Worm (Caenorhabditis elegans) whole organism, L4/young adult: Measurements from ENCODE around the gene mrpl-44.

Source experiments
- W03F9.2 ChIP-seq: fragments of 150-350 bp; optimal IDR thresholded peaks from 2 replicates; lab custom pipeline; 2014; ENCODE audit warnings: missing biosample characterization, missing genetic modification characterization
- dao-5 ChIP-seq: sonication (generic microtip); optimal IDR thresholded peaks from 2 replicates; lab custom pipeline; 2016; ENCODE audit warnings: missing genotype, missing genetic modification characterization, moderate library complexity, missing compliant biosample characterization
- him-1 ChIP-seq: sonication (generic microtip); optimal IDR thresholded peaks from 2 replicates; lab custom pipeline; 2016; ENCODE audit warnings: missing genotype, missing genetic modification reagents, missing genetic modification characterization, missing compliant biosample characterization

mrpl-44 gene

DNA sequence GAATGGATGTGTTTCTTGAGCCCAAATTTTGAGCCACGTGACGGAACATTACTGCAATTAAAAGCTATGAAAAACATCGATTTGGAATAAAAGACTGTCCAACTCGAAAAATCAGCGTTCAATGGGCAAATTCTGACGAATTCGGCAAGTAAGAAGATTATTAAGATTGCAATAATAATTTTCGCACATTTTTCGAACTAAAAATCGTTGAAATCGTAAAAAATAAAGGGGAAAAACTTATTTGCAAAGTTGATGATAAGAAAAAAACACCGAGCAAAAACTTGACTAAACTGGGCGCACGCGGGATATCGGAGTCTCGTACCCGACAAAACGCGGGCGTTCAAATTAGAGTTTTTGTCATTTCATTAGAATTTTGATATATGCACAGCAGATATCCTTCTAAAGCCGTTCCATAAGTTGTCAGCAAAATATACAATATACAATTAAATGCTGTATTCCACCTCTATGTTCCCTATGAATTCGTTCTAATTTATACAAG is at the start of gene mrpl-44, which contains the start of gene mccc-2:
Gene mrpl-44, minus strand, starts transcription at position 51 of the 499 bp plus-strand sequence.
Gene mccc-2, minus strand, starts transcription at position 51 of the 499 bp plus-strand sequence.
- TF ChIP-seq dao-5 (no peak), W03F9.2 (no peak), him-1 (tag; lab: Kevin White, UChicago) (no peak)

DNA sequence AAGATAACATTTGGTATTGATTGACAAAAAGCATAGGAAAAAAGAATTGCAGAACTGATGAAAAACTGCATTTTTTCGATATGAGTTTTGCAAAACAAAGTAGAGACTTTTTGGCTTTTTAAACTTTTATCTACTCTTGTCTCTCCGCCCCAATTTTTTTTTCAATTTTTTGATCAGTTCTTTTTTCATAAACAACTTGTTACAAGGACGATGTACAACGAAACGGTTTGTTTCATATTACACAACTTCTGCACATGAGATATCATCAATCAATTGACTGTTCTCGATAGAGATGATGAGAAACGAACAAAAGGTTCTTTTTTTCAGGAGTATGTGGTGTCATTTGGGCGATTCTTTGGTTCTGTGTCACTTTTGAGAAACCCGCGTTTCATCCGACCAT is 49.4 kb upstream of the mrpl-44 start, which contains the start of gene ZK512.7:
Gene ZK512.7, minus strand, starts transcription at position 101 of the 400 bp plus-strand sequence.
- TF ChIP-seq dao-5: no peak
- TF ChIP-seq him-1 (tag; lab: Kevin White, UChicago): no peak
- TF ChIP-seq W03F9.2: no peak

DNA sequence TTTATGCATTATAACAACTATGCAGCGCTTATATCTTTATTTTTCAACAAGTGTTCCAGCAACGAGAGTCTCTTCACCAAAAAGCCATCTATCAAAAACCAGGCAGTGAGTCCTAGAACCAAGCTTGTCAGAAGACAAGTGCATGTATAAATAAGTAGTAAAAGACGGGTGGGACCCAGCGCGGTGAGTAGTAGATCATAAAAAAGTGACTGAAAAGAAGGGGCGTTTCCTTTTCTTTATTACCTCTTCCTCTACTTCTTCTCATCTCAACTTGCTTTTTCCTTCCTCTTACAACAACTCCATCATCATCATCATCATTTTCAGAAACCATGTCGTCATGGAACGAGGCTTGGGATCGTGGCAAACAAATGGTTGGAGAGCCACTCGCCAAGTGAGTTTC is 47.4 kb upstream of the mrpl-44 start, which contains the start of gene eat-4:
Gene eat-4, plus strand, starts transcription at position 301 of the 400 bp plus-strand sequence.
- no peak for TF ChIP-seq dao-5
- no peak for TF ChIP-seq him-1 (tag; lab: Kevin White, UChicago)
- TF ChIP-seq W03F9.2: no peak

DNA sequence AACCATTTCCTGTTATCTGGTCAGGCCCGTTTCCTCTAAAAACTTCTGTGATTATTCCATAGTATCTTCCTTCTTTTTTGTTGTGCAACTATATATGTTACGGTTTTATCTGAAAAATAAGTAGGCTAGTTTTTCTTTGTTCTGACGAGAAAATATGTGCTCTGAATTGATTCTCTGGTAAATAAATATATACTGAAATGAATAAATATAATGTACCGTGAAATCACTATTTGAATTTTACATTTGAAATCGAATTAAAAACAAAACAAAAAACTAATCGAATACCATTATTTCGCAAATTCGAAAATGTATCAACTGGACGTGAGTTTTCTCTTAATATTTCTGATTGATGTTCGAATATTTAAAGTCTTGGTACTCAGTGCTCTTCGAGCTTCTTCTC is 41.4 kb upstream of the mrpl-44 start, which contains the start of gene ZK512.10:
Gene ZK512.10, plus strand, starts transcription at position 301 of the 400 bp plus-strand sequence.
- TF ChIP-seq W03F9.2 (no peak), dao-5 (no peak), him-1 (tag; lab: Kevin White, UChicago) (no peak)

DNA sequence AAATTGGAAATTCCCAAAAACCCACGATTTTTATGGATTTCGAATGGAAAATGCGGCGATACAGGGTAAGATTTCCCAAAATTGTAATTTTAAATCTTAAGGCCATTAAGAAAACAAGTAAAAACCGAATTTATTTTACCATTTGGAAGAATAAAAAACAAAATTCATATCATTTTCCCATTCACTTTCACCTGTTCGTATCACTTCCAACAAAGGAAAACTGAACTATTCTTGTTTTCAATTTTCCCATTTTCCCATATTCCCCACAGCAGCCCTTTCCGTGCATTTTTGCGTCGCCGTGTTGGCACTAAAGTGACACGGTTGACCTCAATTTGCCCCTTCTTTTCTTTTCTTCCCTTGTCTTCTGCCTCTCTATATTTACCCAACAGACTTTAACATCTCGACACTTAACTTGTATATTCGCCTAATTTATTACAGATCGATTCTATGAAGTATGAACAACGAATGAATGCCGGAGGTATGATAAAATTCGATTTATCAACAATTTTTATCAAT is 36.7 kb upstream of the mrpl-44 start, which contains the start of gene sec-16A.1:
Gene sec-16A.1, plus strand, starts transcription at position 51 of the 516 bp plus-strand sequence.
- TF ChIP-seq W03F9.2 (no peak), dao-5 (no peak), him-1 (tag; lab: Kevin White, UChicago) (no peak)

DNA sequence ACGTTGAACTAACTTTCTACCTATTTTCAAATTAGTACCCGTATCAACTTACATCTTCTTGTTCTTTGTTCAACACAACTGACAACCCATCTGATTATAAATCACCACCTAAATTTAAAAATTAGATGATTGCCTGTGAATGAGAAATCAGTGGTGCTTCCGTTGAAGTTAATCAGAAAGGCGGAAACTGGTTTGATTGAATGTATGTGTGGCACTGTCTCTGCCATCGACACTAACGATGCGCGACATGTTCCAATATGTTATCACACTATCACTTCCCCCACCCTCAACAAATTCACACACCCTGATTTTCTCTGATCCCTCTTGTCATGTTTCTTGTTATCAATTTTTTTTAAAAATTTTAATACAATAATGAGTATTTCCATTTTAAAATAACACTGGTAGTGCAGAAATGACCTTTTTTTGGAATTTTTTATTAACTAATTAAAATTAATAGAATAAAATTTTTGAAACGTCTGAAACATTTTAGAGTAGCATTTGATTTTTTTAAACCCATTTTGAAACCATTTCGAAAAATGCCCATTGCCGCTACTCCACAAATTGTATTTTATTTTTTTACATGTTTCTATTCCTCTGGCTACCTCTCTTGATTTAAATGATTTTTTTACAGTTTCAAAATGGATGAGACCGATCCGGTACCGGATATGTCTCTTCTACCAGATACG is 29.9 kb upstream of the mrpl-44 start, which contains the start of gene ced-11:
Gene ced-11, plus strand, starts transcription at position 636 of the 686 bp plus-strand sequence.
- TF ChIP-seq dao-5 (no peak), him-1 (tag; lab: Kevin White, UChicago) (no peak), W03F9.2 (no peak)

DNA sequence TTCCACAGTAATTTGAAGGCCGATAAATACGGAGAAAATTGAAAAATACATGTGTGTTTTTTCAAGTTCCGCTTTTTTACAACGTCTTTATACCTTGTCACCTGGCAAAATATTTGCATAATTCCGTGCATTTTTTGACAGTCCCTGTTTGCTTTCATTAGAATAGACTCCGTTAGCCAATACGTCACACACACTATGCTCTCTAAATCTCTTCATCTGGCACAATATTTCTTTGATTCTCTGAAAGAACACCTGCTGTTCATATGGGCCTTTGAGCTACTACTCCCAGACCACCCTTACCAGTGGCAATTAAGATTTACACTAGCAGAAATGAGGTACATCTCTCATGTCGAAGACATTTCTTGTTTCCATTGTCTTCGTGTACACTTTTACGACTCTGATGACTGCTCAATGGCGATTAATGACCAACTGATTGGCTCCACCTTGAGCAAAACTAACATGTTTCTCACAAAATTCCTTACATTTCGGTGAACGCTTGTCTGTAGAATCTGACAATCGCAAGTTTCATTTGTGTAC is 29.2 kb upstream of the mrpl-44 start, which contains the start of gene grl-11:
Gene grl-11, minus strand, starts transcription at position 51 of the 537 bp plus-strand sequence.
- no peak for TF ChIP-seq him-1 (tag; lab: Kevin White, UChicago)
- TF ChIP-seq dao-5: no peak
- TF ChIP-seq W03F9.2: no peak

DNA sequence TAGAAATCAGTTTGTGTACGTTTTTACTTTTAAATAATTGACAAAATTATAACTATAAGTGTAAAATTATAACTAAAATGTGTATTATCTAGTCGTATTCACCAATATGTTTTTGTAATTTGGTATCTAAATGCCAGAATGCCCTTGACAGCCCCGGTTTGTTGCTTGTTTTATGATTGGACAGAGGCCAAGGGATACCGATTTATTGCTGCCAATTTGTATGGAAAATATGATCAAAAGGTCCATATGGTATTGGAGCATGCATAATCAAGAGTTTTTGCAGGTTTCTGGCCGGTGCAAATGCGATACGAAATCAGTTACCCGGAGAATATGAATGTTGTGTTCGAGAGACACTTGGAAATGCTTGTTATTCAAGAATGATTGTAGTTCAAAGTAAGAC is 26.6 kb upstream of the mrpl-44 start:
- TF ChIP-seq W03F9.2: no peak
- no peak for TF ChIP-seq him-1 (tag; lab: Kevin White, UChicago)
- TF ChIP-seq dao-5: no peak

DNA sequence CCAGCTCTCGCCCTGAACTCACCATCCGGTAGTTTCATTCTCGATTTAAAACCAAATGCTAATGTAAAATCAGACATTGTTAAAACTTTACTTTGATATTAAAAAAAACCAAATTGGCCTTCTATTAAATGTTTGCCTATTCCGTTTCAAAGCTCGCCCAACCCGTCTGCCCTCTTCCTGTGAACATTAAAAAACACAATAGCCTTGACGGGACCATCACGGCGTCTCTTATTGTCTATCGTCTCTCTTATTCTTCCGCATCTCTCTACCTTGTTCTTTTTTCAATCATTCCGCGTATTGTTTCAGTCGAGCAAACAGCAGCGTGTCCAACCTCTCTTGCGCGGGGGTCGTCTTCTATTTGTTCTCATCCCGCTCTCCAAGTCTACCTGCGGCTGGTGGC is 25.5 kb upstream of the mrpl-44 start, which contains the start of gene ZK512.1:
Gene ZK512.1, plus strand, starts transcription at position 301 of the 400 bp plus-strand sequence.
- TF ChIP-seq W03F9.2: no peak
- no peak for TF ChIP-seq dao-5
- TF ChIP-seq him-1 (tag; lab: Kevin White, UChicago): no peak

DNA sequence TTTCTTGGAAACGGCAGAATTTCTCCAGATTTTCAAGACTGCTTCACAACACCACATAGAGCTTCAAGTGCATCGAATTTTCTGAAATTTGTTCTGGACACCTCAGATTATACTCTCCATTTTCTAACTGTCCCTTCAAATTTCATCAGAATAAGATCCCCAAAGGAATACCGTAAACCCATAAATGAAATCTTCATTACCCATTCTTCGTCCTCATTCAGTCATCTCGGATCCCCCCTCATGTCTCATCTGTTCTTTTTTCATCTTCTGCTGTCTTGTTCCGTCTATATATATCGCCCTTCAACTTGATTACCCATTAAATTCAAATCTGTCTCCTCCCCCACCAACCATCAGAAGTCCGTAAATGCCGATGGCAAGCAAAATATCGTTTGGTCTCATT is 24.9 kb upstream of the mrpl-44 start:
- TF ChIP-seq dao-5 (no peak), W03F9.2 (no peak), him-1 (tag; lab: Kevin White, UChicago) (no peak)

DNA sequence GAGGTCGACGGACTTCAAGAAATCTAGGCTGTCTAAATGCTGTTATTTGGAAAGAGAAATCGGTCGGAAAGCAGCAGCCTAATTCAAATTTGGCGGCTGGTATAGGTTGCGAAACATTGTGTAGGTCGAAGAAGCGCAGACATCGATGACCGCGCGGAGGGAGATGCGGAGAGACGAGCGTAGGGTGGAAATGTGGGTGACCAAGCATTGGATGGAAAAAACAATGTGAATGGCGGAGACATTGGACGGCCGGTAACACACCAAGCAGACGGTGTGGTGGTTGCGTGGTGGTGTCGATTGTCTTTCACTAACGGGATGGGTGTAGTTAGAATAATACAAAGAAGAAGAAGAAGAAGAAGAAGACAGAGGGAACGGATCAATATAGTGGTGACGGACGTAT is 23.3 kb upstream of the mrpl-44 start:
- no peak for TF ChIP-seq dao-5
- TF ChIP-seq W03F9.2: no peak
- no peak for TF ChIP-seq him-1 (tag; lab: Kevin White, UChicago)

DNA sequence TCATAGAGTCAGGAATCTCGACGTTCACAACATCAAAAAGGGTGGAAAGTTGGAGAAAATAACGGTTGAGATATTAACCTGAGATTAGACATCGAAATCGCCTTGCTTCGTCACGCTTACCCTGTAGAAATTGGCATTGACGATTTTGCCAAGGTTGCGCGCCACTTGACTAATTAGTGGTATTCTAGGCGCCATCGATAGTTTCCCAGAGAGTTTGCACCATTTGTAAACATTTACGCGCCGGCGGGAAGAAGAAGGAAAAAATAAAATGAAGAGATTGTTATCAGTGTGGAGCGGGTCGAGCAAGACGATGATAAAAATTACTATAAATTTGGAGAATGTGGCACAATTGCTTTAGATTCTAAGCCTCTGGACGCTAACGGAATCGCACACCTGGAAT is 21.1 kb upstream of the mrpl-44 start:
- TF ChIP-seq dao-5 (no peak), him-1 (tag; lab: Kevin White, UChicago) (no peak), W03F9.2 (no peak)

DNA sequence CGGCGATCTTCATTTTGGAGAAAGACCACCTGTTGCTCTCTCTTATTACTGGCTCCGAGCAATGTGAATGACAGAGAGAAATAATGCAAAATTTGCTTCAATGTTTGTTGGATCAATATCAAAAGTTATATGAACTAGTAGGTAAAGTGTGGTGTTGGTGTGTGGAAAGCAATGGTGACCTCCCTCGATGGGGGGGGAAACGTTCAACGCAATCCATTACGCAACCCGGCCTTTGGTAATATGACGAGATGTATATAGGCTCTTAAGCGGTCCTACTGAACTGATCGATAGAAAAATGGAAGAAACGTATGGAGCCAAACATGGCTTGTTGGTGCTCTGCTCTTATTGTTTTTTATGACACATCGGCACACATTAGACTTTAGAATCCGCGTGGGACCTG is 20.6 kb upstream of the mrpl-44 start:
- TF ChIP-seq dao-5 (no peak), W03F9.2 (no peak), him-1 (tag; lab: Kevin White, UChicago) (no peak)

DNA sequence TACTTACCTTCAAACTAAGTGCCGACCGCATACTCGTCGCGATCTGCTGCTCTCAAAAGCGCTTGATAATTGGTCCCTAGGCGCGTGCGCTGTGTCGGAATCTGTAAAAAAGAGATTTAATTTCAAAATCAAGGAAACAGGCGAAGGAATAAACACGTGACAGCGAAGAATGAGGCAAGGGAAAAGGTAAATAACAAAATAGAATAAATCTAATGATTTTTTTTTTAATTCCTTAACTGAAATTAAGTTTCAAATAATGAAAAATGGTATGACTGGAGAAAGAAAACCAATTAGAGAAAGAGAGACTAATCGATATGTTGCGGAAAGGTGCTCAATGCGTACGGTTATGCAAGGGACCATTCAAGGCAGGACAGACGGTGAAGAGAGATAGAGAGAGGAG is 20.0 kb upstream of the mrpl-44 start, which contains the start of gene cya-1:
Gene cya-1, minus strand, starts transcription at position 101 of the 400 bp plus-strand sequence.
- no peak for TF ChIP-seq him-1 (tag; lab: Kevin White, UChicago)
- no peak for TF ChIP-seq dao-5
- TF ChIP-seq W03F9.2: no peak
